Worm (Caenorhabditis elegans) whole organism, young adult: ENCODE measurements around the gene egl-18.

Source experiments
- F33H1.4 ChIP-seq: fragments of 200-800 bp; sonication (Bioruptor generic); IDR thresholded peaks from 2 replicates; pipeline ENCODE4 v1.3.6; 2022; ENCODE audit warnings: missing genetic modification reagents, missing genetic modification characterization, missing compliant biosample characterization
- efl-1 ChIP-seq: fragments of 150-350 bp; optimal IDR thresholded peaks from 2 replicates; lab custom pipeline; 2014; ENCODE audit warnings: missing biosample characterization, missing genetic modification reagents, missing genetic modification characterization
- ets-4 ChIP-seq: fragments of 200-800 bp; sonication (Bioruptor generic); optimal IDR thresholded peaks from 2 replicates; lab custom pipeline; 2018; ENCODE audit warnings: mild to moderate bottlenecking, missing genetic modification characterization, missing compliant biosample characterization
- lir-1 ChIP-seq: fragments of 200-800 bp; sonication (Bioruptor generic); conservative IDR thresholded peaks from 2 replicates; pipeline ENCODE4 v1.3.6; 2022; ENCODE audit warnings: missing genetic modification reagents, missing genetic modification characterization, missing compliant biosample characterization
- nfya-2 ChIP-seq: fragments of 200-800 bp; sonication (Bioruptor generic); IDR thresholded peaks from 2 replicates; pipeline ENCODE4 v1.3.6; 2022; ENCODE audit warnings: missing genetic modification reagents, missing genetic modification characterization, missing compliant biosample characterization

- TF ChIP-seq F33H1.4 (GFP tag; lab: Robert Waterston, UW) (no peak), nfya-2 (GFP tag; lab: Robert Waterston, UW) (no peak), ets-4 (GFP tag; lab: Kevin White, UChicago) (no peak), efl-1 (no peak), lir-1 (no peak)
Measured at ce11 chrIV:1956411-1956810, 54.3 kb downstream of the egl-18 start, which contains the start of gene F52C12.6.
